Worm (Caenorhabditis elegans): ENCODE data around the gene srbc-25.

- TF ChIP-seq unc-62 (GFP tag; optimal IDR thresholded peaks at IDR 0.05) (no peak), ces-1 (GFP tag; optimal IDR thresholded peaks at IDR 0.05) (no peak), blmp-1 (tag; optimal IDR thresholded peaks at IDR 0.05) (no peak), unc-39 (tag; optimal IDR thresholded peaks at IDR 0.05) (no peak), nhr-12 (tag; optimal IDR thresholded peaks at IDR 0.05) (no peak), nhr-237 (tag; optimal IDR thresholded peaks at IDR 0.05) (no peak), elt-3 (tag; optimal IDR thresholded peaks at IDR 0.05) (no peak), pha-4 (tag; optimal IDR thresholded peaks at IDR 0.05) (no peak), ceh-39 (tag; optimal IDR thresholded peaks at IDR 0.05) (no peak), flh-1 (GFP tag; optimal IDR thresholded peaks at IDR 0.05) (no peak), lsy-2 (tag; optimal IDR thresholded peaks at IDR 0.05) (no peak)
Measured at ce11 chrV:17155384-17155858, 18.4 kb upstream of the srbc-25 start, which contains the start of gene F40D4.17.

Measured in whole organism, mixed stage, embryonic.